Fruit fly (Drosophila melanogaster): ENCODE measurements around the gene Cpr100A.
A peak's percentile ranks its signal among the peaks of the same experiment; 100 is the strongest.

Cpr100A gene

dm6 chr3R:30821968-30822449 is 45.3 kb upstream of the Cpr100A start (continued):
- TF ChIP-seq CG13624 (GFP tag; optimal IDR thresholded peaks at IDR 0.05) (peak; percentile 14), disco-r (GFP tag; optimal IDR thresholded peaks at IDR 0.05) (no peak), HLH4C (GFP tag; IDR thresholded peaks at IDR 0.05; ENCODE audit: partially characterized antibody) (no peak), nom (GFP tag; optimal IDR thresholded peaks at IDR 0.05) (peak; percentile 90), Usf (GFP tag; optimal IDR thresholded peaks at IDR 0.05) (no peak), Mes4 (GFP tag; optimal IDR thresholded peaks at IDR 0.05) (no peak), pfk (GFP tag; optimal IDR thresholded peaks at IDR 0.05) (no peak), CG13287 (GFP tag; IDR thresholded peaks at IDR 0.05; ENCODE audit: partially characterized antibody) (peak; percentile 28; the same call in 1 of the 2 replicates), en (GFP tag; optimal IDR thresholded peaks at IDR 0.05) (no peak), CG12104 (GFP tag; optimal IDR thresholded peaks at IDR 0.05) (no peak), pnt (GFP tag; optimal IDR thresholded peaks at IDR 0.05) (no peak), eve (GFP tag; optimal IDR thresholded peaks at IDR 0.05) (peak in 1 of 2 experiments; percentile 50), CG4617 (GFP tag; optimal IDR thresholded peaks at IDR 0.05; ENCODE audit: borderline replicate concordance) (no peak), CG6791 (GFP tag; IDR thresholded peaks at IDR 0.05; ENCODE audit: partially characterized antibody) (no peak), chif (GFP tag; optimal IDR thresholded peaks at IDR 0.05) (no peak), oc (tag; optimal IDR thresholded peaks at IDR 0.05) (peak; percentile 55), Ets97D (GFP tag; optimal IDR thresholded peaks at IDR 0.05) (no peak), CG11456 (GFP tag; IDR thresholded peaks at IDR 0.05) (no peak), Hmx (GFP tag; optimal IDR thresholded peaks at IDR 0.05) (no peak), Ravus (GFP tag; IDR thresholded peaks at IDR 0.05) (no peak), CG34224 (GFP tag; IDR thresholded peaks at IDR 0.05; ENCODE audit: partially characterized antibody) (peak; percentile 48; the same call in 2 of the 3 replicates), sens (GFP tag) (no peak), ci (GFP tag; IDR thresholded peaks at IDR 0.05) (peak; percentile 29; the same call in 1 of the 3 replicates), br (optimal IDR thresholded peaks at IDR 0.05) (no peak), hth (optimal IDR thresholded peaks at IDR 0.05) (no peak), Dll (GFP tag; IDR thresholded peaks at IDR 0.05; ENCODE audit: partially characterized antibody) (0 out of 4 replicates have a peak, but pooled peaks have one; percentile 33), CG14050 (GFP tag; IDR thresholded peaks at IDR 0.05) (no peak), run (tag; optimal IDR thresholded peaks at IDR 0.05) (no peak), CTCF (GFP tag; optimal IDR thresholded peaks at IDR 0.05) (no peak), Camta (GFP tag; optimal IDR thresholded peaks at IDR 0.05) (no peak), abd-A (tag; optimal IDR thresholded peaks at IDR 0.05) (peak; percentile 72), Gsc (GFP tag; IDR thresholded peaks at IDR 0.05) (no peak), Bteb2 (GFP tag; optimal IDR thresholded peaks at IDR 0.05) (no peak), Meics (GFP tag; optimal IDR thresholded peaks at IDR 0.05) (no peak), YL-1 (GFP tag; optimal IDR thresholded peaks at IDR 0.05) (no peak), Ssrp (tag; optimal IDR thresholded peaks at IDR 0.05) (no peak), ken (GFP tag; IDR thresholded peaks at IDR 0.05) (no peak), Lhr (GFP tag; optimal IDR thresholded peaks at IDR 0.05) (no peak), gt (GFP tag; IDR thresholded peaks at IDR 0.05) (no peak), D (optimal IDR thresholded peaks at IDR 0.05) (no peak), D (GFP tag; optimal IDR thresholded peaks at IDR 0.05) (no peak), vvl (GFP tag; IDR thresholded peaks at IDR 0.05) (peak; percentile 49; the same call in 1 of the 2 replicates), Oli (tag; optimal IDR thresholded peaks at IDR 0.05) (no peak), BEAF-32 (GFP tag; optimal IDR thresholded peaks at IDR 0.05) (no peak), CG3163 (GFP tag; optimal IDR thresholded peaks at IDR 0.05) (peak; percentile 95), kah (GFP tag; optimal IDR thresholded peaks at IDR 0.05) (no peak), caup (GFP tag; optimal IDR thresholded peaks at IDR 0.05; ENCODE audit: severe bottlenecking) (no peak), mam (GFP tag; optimal IDR thresholded peaks at IDR 0.05) (no peak), CG2199 (GFP tag; IDR thresholded peaks at IDR 0.05) (no peak), Oaz (GFP tag; IDR thresholded peaks at IDR 0.05) (no peak), dimm (GFP tag; IDR thresholded peaks at IDR 0.05) (no peak), CG17912 (GFP tag; optimal IDR thresholded peaks at IDR 0.05) (no peak)
